Worm (Caenorhabditis elegans) whole organism, L4 larva: ENCODE data around the gene chat-1.

ENCODE experiments used
- R02D3.7 ChIP-seq: fragments of 150-350 bp; sonication (generic microtip); optimal IDR thresholded peaks from 3 replicates; lab custom pipeline; 2014; ENCODE audit warnings: missing biosample characterization, missing genetic modification characterization
- ceh-62 ChIP-seq: sonication (generic microtip); optimal IDR thresholded peaks from 2 replicates; lab custom pipeline; 2017; ENCODE audit warnings: missing biosample characterization, missing genetic modification characterization
- ces-1 ChIP-seq: fragments of 150-350 bp; sonication (generic microtip); optimal IDR thresholded peaks from 4 replicates; lab custom pipeline; 2014; ENCODE audit warnings: missing biosample characterization, missing genetic modification reagents, missing genetic modification characterization
- duxl-1 ChIP-seq: sonication (generic microtip); optimal IDR thresholded peaks from 2 replicates; lab custom pipeline; 2016; ENCODE audit warnings: mild to moderate bottlenecking, missing genetic modification characterization, moderate library complexity, missing compliant biosample characterization; ENCODE audit not compliant: poor library complexity
- fkh-10 ChIP-seq: fragments of 150-350 bp; optimal IDR thresholded peaks from 2 replicates; lab custom pipeline; 2014; ENCODE audit warnings: missing biosample characterization, missing genetic modification reagents, missing genetic modification characterization
- lin-39 ChIP-seq: fragments of 150-350 bp; optimal IDR thresholded peaks from 2 replicates; lab custom pipeline; 2014; ENCODE audit warnings: missing biosample characterization, missing genetic modification reagents, missing genetic modification characterization
- mdt-29 ChIP-seq: fragments of 200-800 bp; sonication (Bioruptor generic); IDR thresholded peaks from 2 replicates; pipeline ENCODE4 v1.3.6; 2022; ENCODE audit warnings: missing genetic modification reagents, missing genetic modification characterization, missing compliant biosample characterization
- mxl-2 ChIP-seq: fragments of 200-800 bp; sonication (Bioruptor generic); conservative IDR thresholded peaks from 2 replicates; pipeline ENCODE4 v1.3.6; 2022; ENCODE audit warnings: missing genetic modification reagents, missing genetic modification characterization, missing compliant biosample characterization
- nhr-237 ChIP-seq: sonication (generic microtip); optimal IDR thresholded peaks from 2 replicates; lab custom pipeline; 2017; ENCODE audit warnings: missing biosample characterization, missing genetic modification characterization
- pqm-1 ChIP-seq: sonication (generic microtip); optimal IDR thresholded peaks from 2 replicates; lab custom pipeline; 2017; ENCODE audit warnings: missing biosample characterization, missing genetic modification characterization
- snpc-4 ChIP-seq: fragments of 150-350 bp; optimal IDR thresholded peaks from 2 replicates; lab custom pipeline; 2014; ENCODE audit warnings: missing biosample characterization, missing genetic modification characterization

ce11 chrIV:4465184-4465583 lies 18.1 kb downstream of the chat-1 start, which contains the start of gene M01H9.5:
- TF ChIP-seq mxl-2 (GFP tag; lab: Robert Waterston, UW): no peak
- no peak for TF ChIP-seq ces-1 (GFP tag; lab: Kevin White, UChicago)
- no peak for TF ChIP-seq snpc-4 (tag; lab: Kevin White, UChicago)
- no peak for TF ChIP-seq duxl-1 (tag; lab: Kevin White, UChicago)
- TF ChIP-seq lin-39: no peak
- no peak for TF ChIP-seq R02D3.7 (tag; lab: Kevin White, UChicago)
- no peak for TF ChIP-seq nhr-237
- no peak for TF ChIP-seq mdt-29 (GFP tag; lab: Robert Waterston, UW)
- TF ChIP-seq fkh-10: no peak
- no peak for TF ChIP-seq pqm-1
- no peak for TF ChIP-seq ceh-62 (tag; lab: Kevin White, UChicago)
